Worm (Caenorhabditis elegans) whole organism, midembryonic: ENCODE data around the gene egl-13.

Source experiments
- T22C8.4 ChIP-seq: fragments of 200-800 bp; sonication (Bioruptor generic); IDR thresholded peaks from 2 replicates; pipeline ENCODE4 v1.3.6; 2022; ENCODE audit warnings: missing genetic modification characterization, missing compliant biosample characterization
- cog-1 ChIP-seq: sonication (generic microtip); optimal IDR thresholded peaks from 2 replicates; lab custom pipeline; 2016; ENCODE audit warnings: missing genetic modification characterization, missing compliant biosample characterization
- flt-1 ChIP-seq: fragments of 200-800 bp; sonication (Bioruptor generic); IDR thresholded peaks from 2 replicates; pipeline ENCODE4 v1.3.6; 2022; ENCODE audit warnings: missing genetic modification characterization, missing compliant biosample characterization
- klf-2 ChIP-seq: fragments of 200-800 bp; sonication (Bioruptor generic); conservative IDR thresholded peaks from 2 replicates; pipeline ENCODE4 v1.3.6; 2022; ENCODE audit warnings: missing genetic modification reagents, missing genetic modification characterization, missing compliant biosample characterization
- med-1 ChIP-seq: sonication (generic microtip); optimal IDR thresholded peaks from 2 replicates; lab custom pipeline; 2017; ENCODE audit warnings: missing genetic modification characterization, mild to moderate bottlenecking, missing compliant biosample characterization, antibody characterized with exemption, missing genetic modification reagents; ENCODE audit not compliant: insufficient read depth
- ref-1 ChIP-seq: fragments of 200-800 bp; sonication (Bioruptor generic); conservative IDR thresholded peaks from 2 replicates; pipeline ENCODE4 v1.3.6; 2022; ENCODE audit warnings: missing genetic modification reagents, missing genetic modification characterization, missing compliant biosample characterization
- tab-1 ChIP-seq: fragments of 200-800 bp; sonication (Bioruptor generic); IDR thresholded peaks from 2 replicates; pipeline ENCODE4 v1.3.6; 2022; ENCODE audit warnings: missing genetic modification characterization, missing compliant biosample characterization
- ztf-23 ChIP-seq: fragments of 200-800 bp; sonication (Bioruptor generic); IDR thresholded peaks from 2 replicates; pipeline ENCODE4 v1.3.6; 2022; ENCODE audit warnings: missing genetic modification reagents, missing genetic modification characterization, missing compliant biosample characterization
- ztf-29 ChIP-seq: fragments of 200-800 bp; sonication (Bioruptor generic); IDR thresholded peaks from 2 replicates; pipeline ENCODE4 v1.3.6; 2022; ENCODE audit warnings: missing genetic modification reagents, missing genetic modification characterization, missing compliant biosample characterization

Gene egl-13

ce11 chrX:5686065-5686464 is 22.4 kb downstream of the egl-13 start, which contains the start of gene set-20:
Gene set-20, minus strand, starts transcription at chrX:5686158.
- TF ChIP-seq T22C8.4: no peak
- peak; percentile 69 for TF ChIP-seq flt-1 (GFP tag; lab: Robert Waterston, UW)
- no peak for TF ChIP-seq ztf-29 (GFP tag; lab: Robert Waterston, UW)
- TF ChIP-seq cog-1 (tag; lab: Kevin White, UChicago): peak; percentile 87

- TF ChIP-seq ztf-23 (GFP tag; lab: Robert Waterston, UW): no peak
- TF ChIP-seq med-1 (GFP tag; lab: Kevin White, UChicago): no peak
- no peak for TF ChIP-seq klf-2 (GFP tag; lab: Robert Waterston, UW)
- TF ChIP-seq T22C8.4: no peak
- TF ChIP-seq ref-1 (GFP tag; lab: Robert Waterston, UW): no peak
- TF ChIP-seq ztf-29 (GFP tag; lab: Robert Waterston, UW): no peak
- no peak for TF ChIP-seq tab-1 (GFP tag; lab: Robert Waterston, UW)
- TF ChIP-seq flt-1 (GFP tag; lab: Robert Waterston, UW): no peak
These were observed 25.4 kb downstream of the egl-13 start for ce11 chrX:5689077-5689476.

- TF ChIP-seq T22C8.4 (no peak), tab-1 (GFP tag; lab: Robert Waterston, UW) (no peak)
These were observed 28.5 kb downstream of the egl-13 start, which contains the start of gene W01C8.1 for ce11 chrX:5692099-5692498. Gene W01C8.1, plus strand, starts transcription at chrX:5692399.

ce11 chrX:5695416-5695815 is 31.8 kb downstream of the egl-13 start:
- TF ChIP-seq med-1 (GFP tag; lab: Kevin White, UChicago): no peak
- TF ChIP-seq ref-1 (GFP tag; lab: Robert Waterston, UW): no peak
- TF ChIP-seq cog-1 (tag; lab: Kevin White, UChicago): no peak
- TF ChIP-seq flt-1 (GFP tag; lab: Robert Waterston, UW): no peak
- TF ChIP-seq ztf-23 (GFP tag; lab: Robert Waterston, UW): no peak
- TF ChIP-seq ztf-29 (GFP tag; lab: Robert Waterston, UW): no peak
- TF ChIP-seq klf-2 (GFP tag; lab: Robert Waterston, UW): no peak
- TF ChIP-seq T22C8.4: no peak
- TF ChIP-seq tab-1 (GFP tag; lab: Robert Waterston, UW): no peak

ce11 chrX:5696197-5696596 is 32.6 kb downstream of the egl-13 start:
- TF ChIP-seq klf-2 (GFP tag; lab: Robert Waterston, UW) (no peak), ref-1 (GFP tag; lab: Robert Waterston, UW) (no peak), med-1 (GFP tag; lab: Kevin White, UChicago) (no peak), cog-1 (tag; lab: Kevin White, UChicago) (no peak), ztf-29 (GFP tag; lab: Robert Waterston, UW) (no peak), T22C8.4 (no peak), tab-1 (GFP tag; lab: Robert Waterston, UW) (no peak), flt-1 (GFP tag; lab: Robert Waterston, UW) (no peak), ztf-23 (GFP tag; lab: Robert Waterston, UW) (no peak)

ce11 chrX:5697208-5697607 is 33.6 kb downstream of the egl-13 start, which contains the start of gene W01C8.5:
Gene W01C8.5, minus strand, starts transcription at chrX:5697308.
- no peak for TF ChIP-seq med-1 (GFP tag; lab: Kevin White, UChicago)
- no peak for TF ChIP-seq T22C8.4
- no peak for TF ChIP-seq ztf-29 (GFP tag; lab: Robert Waterston, UW)
- TF ChIP-seq ref-1 (GFP tag; lab: Robert Waterston, UW): no peak
- TF ChIP-seq ztf-23 (GFP tag; lab: Robert Waterston, UW): no peak

- TF ChIP-seq cog-1 (tag; lab: Kevin White, UChicago): no peak
- no peak for TF ChIP-seq klf-2 (GFP tag; lab: Robert Waterston, UW)
- TF ChIP-seq ztf-23 (GFP tag; lab: Robert Waterston, UW): no peak
- no peak for TF ChIP-seq ztf-29 (GFP tag; lab: Robert Waterston, UW)
- no peak for TF ChIP-seq med-1 (GFP tag; lab: Kevin White, UChicago)
- no peak for TF ChIP-seq ref-1 (GFP tag; lab: Robert Waterston, UW)
- TF ChIP-seq T22C8.4: no peak
- TF ChIP-seq flt-1 (GFP tag; lab: Robert Waterston, UW): no peak
- TF ChIP-seq tab-1 (GFP tag; lab: Robert Waterston, UW): no peak
These were observed 34.8 kb downstream of the egl-13 start for ce11 chrX:5698419-5698818.

ce11 chrX:5699555-5699954 is 35.9 kb downstream of the egl-13 start:
- TF ChIP-seq ref-1 (GFP tag; lab: Robert Waterston, UW) (no peak), cog-1 (tag; lab: Kevin White, UChicago) (no peak), ztf-29 (GFP tag; lab: Robert Waterston, UW) (no peak), ztf-23 (GFP tag; lab: Robert Waterston, UW) (no peak), tab-1 (GFP tag; lab: Robert Waterston, UW) (no peak), med-1 (GFP tag; lab: Kevin White, UChicago) (no peak)

- peak; percentile 92 for TF ChIP-seq ztf-29 (GFP tag; lab: Robert Waterston, UW)
- peak; percentile 92 for TF ChIP-seq klf-2 (GFP tag; lab: Robert Waterston, UW)
- TF ChIP-seq ztf-23 (GFP tag; lab: Robert Waterston, UW): peak; percentile 97
- peak; percentile 81 for TF ChIP-seq med-1 (GFP tag; lab: Kevin White, UChicago)
- TF ChIP-seq ref-1 (GFP tag; lab: Robert Waterston, UW): peak; percentile 92
- peak; percentile 77 for TF ChIP-seq cog-1 (tag; lab: Kevin White, UChicago)
- peak; percentile 97 for TF ChIP-seq T22C8.4
- peak; percentile 98 for TF ChIP-seq tab-1 (GFP tag; lab: Robert Waterston, UW)
- peak; percentile 99 for TF ChIP-seq flt-1 (GFP tag; lab: Robert Waterston, UW)
These were observed 44.2 kb downstream of the egl-13 start for ce11 chrX:5707809-5708208.

ce11 chrX:5709205-5709604 is 45.6 kb downstream of the egl-13 start:
- TF ChIP-seq ztf-29 (GFP tag; lab: Robert Waterston, UW): no peak
- no peak for TF ChIP-seq flt-1 (GFP tag; lab: Robert Waterston, UW)
- no peak for TF ChIP-seq med-1 (GFP tag; lab: Kevin White, UChicago)
- TF ChIP-seq tab-1 (GFP tag; lab: Robert Waterston, UW): no peak
- TF ChIP-seq klf-2 (GFP tag; lab: Robert Waterston, UW): no peak
- TF ChIP-seq ref-1 (GFP tag; lab: Robert Waterston, UW): no peak
- no peak for TF ChIP-seq ztf-23 (GFP tag; lab: Robert Waterston, UW)
- TF ChIP-seq T22C8.4: no peak
- no peak for TF ChIP-seq cog-1 (tag; lab: Kevin White, UChicago)
